Worm (Caenorhabditis elegans) whole organism, L2 larva: ENCODE data around the gene fbxa-113.

Experiments
- F13H6.1 ChIP-seq: sonication (generic microtip); optimal IDR thresholded peaks from 2 replicates; lab custom pipeline; 2016; ENCODE audit warnings: missing genetic modification characterization, missing compliant biosample characterization
- R02D3.7 ChIP-seq: fragments of 150-350 bp; optimal IDR thresholded peaks from 2 replicates; lab custom pipeline; 2014; ENCODE audit warnings: missing biosample characterization, missing genetic modification characterization
- ZK546.5 ChIP-seq: sonication (generic microtip); optimal IDR thresholded peaks from 2 replicates; lab custom pipeline; 2017; ENCODE audit warnings: missing biosample characterization, missing genetic modification characterization
- alr-1 ChIP-seq: fragments of 150-350 bp; optimal IDR thresholded peaks from 2 replicates; lab custom pipeline; 2014; ENCODE audit warnings: missing biosample characterization, missing genetic modification characterization
- ama-1 ChIP-seq: fragments of 150-350 bp; optimal IDR thresholded peaks from 2 replicates; lab custom pipeline; 2018; ENCODE audit warnings: inconsistent platforms
- blmp-1 ChIP-seq: sonication (generic microtip); optimal IDR thresholded peaks from 2 replicates; lab custom pipeline; 2017; ENCODE audit warnings: missing genetic modification characterization, mild to moderate bottlenecking, missing compliant biosample characterization, antibody characterized with exemption, moderate library complexity; ENCODE audit not compliant: insufficient read depth
- ceh-16 ChIP-seq: fragments of 150-350 bp; optimal IDR thresholded peaks from 2 replicates; lab custom pipeline; 2014; ENCODE audit warnings: missing biosample characterization, missing genetic modification characterization
- ceh-82 ChIP-seq: fragments of 150-350 bp; optimal IDR thresholded peaks from 2 replicates; lab custom pipeline; 2014; ENCODE audit warnings: missing biosample characterization, missing genetic modification characterization
- crh-2 ChIP-seq: sonication (generic microtip); optimal IDR thresholded peaks from 2 replicates; lab custom pipeline; 2017; ENCODE audit warnings: missing biosample characterization, missing genetic modification characterization
- dmd-4 ChIP-seq: sonication (generic microtip); optimal IDR thresholded peaks from 2 replicates; lab custom pipeline; 2017; ENCODE audit warnings: missing biosample characterization, missing genetic modification characterization
- egl-27 ChIP-seq: sonication (generic microtip); optimal IDR thresholded peaks from 3 replicates; lab custom pipeline; 2017; ENCODE audit warnings: missing biosample characterization, missing genetic modification reagents, missing genetic modification characterization
- elt-1 ChIP-seq: fragments of 150-350 bp; optimal IDR thresholded peaks from 2 replicates; lab custom pipeline; 2014; ENCODE audit warnings: missing biosample characterization, missing genetic modification characterization
- gmeb-1 ChIP-seq: fragments of 150-350 bp; optimal IDR thresholded peaks from 2 replicates; lab custom pipeline; 2014; ENCODE audit warnings: missing biosample characterization, missing genetic modification characterization
- lin-11 ChIP-seq: fragments of 150-350 bp; sonication (generic microtip); optimal IDR thresholded peaks from 2 replicates; lab custom pipeline; 2014; ENCODE audit warnings: missing biosample characterization, missing genetic modification characterization, inconsistent platforms, mixed read lengths
- lin-13 ChIP-seq: fragments of 150-350 bp; optimal IDR thresholded peaks from 2 replicates; lab custom pipeline; 2014; ENCODE audit warnings: missing biosample characterization, missing genetic modification reagents, missing genetic modification characterization
- lin-39 ChIP-seq: fragments of 150-350 bp; optimal IDR thresholded peaks from 2 replicates; lab custom pipeline; 2014; ENCODE audit warnings: missing biosample characterization, missing genetic modification reagents, missing genetic modification characterization
- mab-5 ChIP-seq: fragments of 150-350 bp; optimal IDR thresholded peaks from 2 replicates; lab custom pipeline; 2014; ENCODE audit warnings: missing biosample characterization, missing genetic modification characterization
- mbf-1 ChIP-seq: sonication (generic microtip); optimal IDR thresholded peaks from 2 replicates; lab custom pipeline; 2017; ENCODE audit warnings: missing biosample characterization, missing genetic modification characterization
- nhr-10 ChIP-seq: sonication (generic microtip); optimal IDR thresholded peaks from 2 replicates; lab custom pipeline; 2017; ENCODE audit warnings: missing biosample characterization, missing genetic modification characterization
- nhr-11 ChIP-seq: fragments of 150-350 bp; optimal IDR thresholded peaks from 2 replicates; lab custom pipeline; 2014; ENCODE audit warnings: missing biosample characterization, missing genetic modification characterization
- nhr-129 ChIP-seq: fragments of 150-350 bp; optimal IDR thresholded peaks from 2 replicates; lab custom pipeline; 2014; ENCODE audit warnings: missing biosample characterization, missing genetic modification characterization
- nhr-21 ChIP-seq: fragments of 150-350 bp; optimal IDR thresholded peaks from 2 replicates; lab custom pipeline; 2014; ENCODE audit warnings: missing biosample characterization, missing genetic modification characterization
- nhr-23 ChIP-seq: fragments of 150-350 bp; optimal IDR thresholded peaks from 2 replicates; lab custom pipeline; 2014; ENCODE audit warnings: missing biosample characterization, missing genetic modification reagents, missing genetic modification characterization
- nhr-237 ChIP-seq: fragments of 150-350 bp; optimal IDR thresholded peaks from 2 replicates; lab custom pipeline; 2014; ENCODE audit warnings: missing biosample characterization, missing genetic modification characterization
- nhr-77 ChIP-seq: fragments of 150-350 bp; optimal IDR thresholded peaks from 2 replicates; lab custom pipeline; 2014; ENCODE audit warnings: missing biosample characterization, missing genetic modification characterization
- peb-1 ChIP-seq: fragments of 150-350 bp; optimal IDR thresholded peaks from 2 replicates; lab custom pipeline; 2014; ENCODE audit warnings: missing biosample characterization, missing genetic modification characterization
- skn-1 ChIP-seq: sonication (generic microtip); optimal IDR thresholded peaks from 2 replicates; lab custom pipeline; 2017; ENCODE audit warnings: missing biosample characterization, missing genetic modification characterization
- sma-3 ChIP-seq: sonication (generic microtip); optimal IDR thresholded peaks from 2 replicates; lab custom pipeline; 2016; ENCODE audit warnings: missing genetic modification reagents, missing genetic modification characterization, missing compliant biosample characterization
- unc-39 ChIP-seq: fragments of 150-350 bp; optimal IDR thresholded peaks from 2 replicates; lab custom pipeline; 2014; ENCODE audit warnings: missing biosample characterization, missing genetic modification characterization
- unc-55 ChIP-seq: fragments of 150-350 bp; sonication (generic microtip); optimal IDR thresholded peaks from 3 replicates; lab custom pipeline; 2014; ENCODE audit warnings: missing biosample characterization, missing genetic modification reagents, missing genetic modification characterization
- unc-62 ChIP-seq: fragments of 150-350 bp; optimal IDR thresholded peaks from 2 replicates; lab custom pipeline; 2014; ENCODE audit warnings: missing biosample characterization, missing genetic modification reagents, missing genetic modification characterization
- zag-1 ChIP-seq: fragments of 150-350 bp; optimal IDR thresholded peaks from 2 replicates; lab custom pipeline; 2014; ENCODE audit warnings: missing biosample characterization, missing genetic modification characterization
- ztf-1 ChIP-seq: fragments of 200-800 bp; sonication (Bioruptor generic); conservative IDR thresholded peaks from 2 replicates; pipeline ENCODE4 v1.3.6; 2022; ENCODE audit warnings: missing genetic modification characterization, missing compliant biosample characterization
- ztf-4 ChIP-seq: fragments of 150-350 bp; optimal IDR thresholded peaks from 2 replicates; lab custom pipeline; 2014; ENCODE audit warnings: missing biosample characterization, missing genetic modification characterization

Gene fbxa-113

DNA sequence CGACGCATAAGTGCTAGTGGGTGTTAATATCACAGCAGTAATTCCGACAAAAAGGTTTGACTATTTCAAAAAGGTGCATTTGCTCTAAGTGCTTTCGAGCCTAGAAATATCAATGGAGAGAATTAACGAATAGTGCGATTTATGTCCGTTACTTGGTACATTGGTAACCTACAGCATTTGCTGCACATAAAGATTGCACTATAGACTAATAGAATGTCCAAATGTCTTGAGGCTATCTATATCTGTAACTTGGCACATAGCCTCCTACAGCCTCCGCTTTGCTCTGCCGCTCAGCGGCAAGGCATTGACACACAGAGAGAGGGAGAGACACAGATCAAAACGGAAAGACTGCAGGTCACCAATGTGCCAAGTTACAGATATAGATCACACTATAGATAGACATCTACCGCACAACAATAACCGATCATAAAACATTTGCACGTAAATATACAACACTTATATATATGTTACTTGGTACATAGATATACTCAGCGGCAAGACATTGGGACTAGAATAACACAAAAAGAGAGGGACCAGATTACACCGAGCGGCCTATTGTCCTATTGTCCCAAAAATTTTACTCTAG is 7.6 kb upstream of the fbxa-113 start, which contains the start of the genes srh-217 and Y113G7B.28:
Gene srh-217, minus strand, starts transcription at position 101 of the 586 bp plus-strand sequence.
Gene Y113G7B.28, plus strand, starts transcription at position 536 of the 586 bp plus-strand sequence.
- TF ChIP-seq nhr-129 (tag; lab: Kevin White, UChicago) (no peak), nhr-10 (tag; lab: Kevin White, UChicago) (no peak), ceh-16 (no peak), nhr-237 (tag; lab: Kevin White, UChicago) (no peak)

DNA sequence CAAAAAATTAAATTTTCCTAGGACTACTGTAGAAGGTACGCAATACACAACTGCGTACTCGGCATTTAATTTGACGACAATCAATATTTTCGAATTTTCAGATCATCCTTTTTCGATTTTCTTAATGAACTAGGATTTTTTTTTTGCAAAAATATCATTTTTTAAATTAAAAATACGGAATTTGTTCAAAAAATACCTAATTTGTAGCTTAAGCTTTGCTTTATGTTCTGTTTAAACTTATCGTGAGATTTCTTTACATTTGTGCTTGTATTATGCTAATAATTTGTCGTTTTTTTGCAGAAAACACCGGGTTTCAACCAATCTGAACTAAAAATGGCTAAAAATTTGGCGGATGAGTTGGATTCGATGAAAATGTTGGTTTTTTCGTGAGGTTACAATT is 6.5 kb upstream of the fbxa-113 start, which contains the start of gene ftr-1:
Gene ftr-1, plus strand, starts transcription at position 301 of the 400 bp plus-strand sequence.
- no peak for TF ChIP-seq dmd-4
- no peak for TF ChIP-seq mab-5 (tag; lab: Kevin White, UChicago)
- no peak for TF ChIP-seq ZK546.5 (tag; lab: Kevin White, UChicago)
- TF ChIP-seq nhr-10 (tag; lab: Kevin White, UChicago): no peak
- TF ChIP-seq egl-27 (tag; lab: Kevin White, UChicago): no peak
- no peak for TF ChIP-seq ceh-82
- TF ChIP-seq peb-1: no peak
- TF ChIP-seq unc-55 (GFP tag; lab: Kevin White, UChicago): no peak
- no peak for TF ChIP-seq nhr-21 (tag; lab: Kevin White, UChicago)
- TF ChIP-seq ztf-1 (GFP tag; lab: Robert Waterston, UW): no peak
- TF ChIP-seq unc-62 (GFP tag; lab: Kevin White, UChicago): no peak
- TF ChIP-seq nhr-77 (tag; lab: Kevin White, UChicago): no peak
- TF ChIP-seq nhr-11: no peak
- no peak for TF ChIP-seq crh-2
- no peak for TF ChIP-seq ztf-4 (tag; lab: Kevin White, UChicago)
- TF ChIP-seq sma-3: no peak

DNA sequence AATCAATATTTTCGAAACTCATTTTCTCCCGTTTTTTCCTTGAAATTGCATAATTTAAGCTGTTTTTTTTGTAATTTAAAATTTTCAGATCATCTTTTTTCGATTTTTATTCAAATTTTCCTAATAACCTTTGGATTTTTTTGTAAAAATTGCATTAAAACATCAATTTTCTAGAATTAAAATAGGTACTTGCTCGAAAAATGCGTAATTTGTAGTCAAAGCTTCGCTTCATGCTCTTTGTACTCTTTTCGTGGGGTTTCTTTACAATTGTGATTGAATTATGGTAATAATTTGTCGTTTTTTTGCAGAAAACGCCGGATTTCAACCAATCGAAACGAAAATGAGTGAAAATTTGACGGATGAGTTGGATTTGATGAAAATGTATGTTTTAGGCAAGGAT is 4.2 kb upstream of the fbxa-113 start, which contains the start of gene fog-2:
Gene fog-2, plus strand, starts transcription at position 301 of the 400 bp plus-strand sequence.
- TF ChIP-seq mbf-1 (tag; lab: Kevin White, UChicago) (no peak), lin-13 (GFP tag; lab: Kevin White, UChicago) (no peak), crh-2 (no peak), lin-39 (tag; lab: Kevin White, UChicago) (no peak), nhr-77 (tag; lab: Kevin White, UChicago) (no peak), dmd-4 (no peak), skn-1 (tag; lab: Kevin White, UChicago) (no peak), unc-39 (no peak), unc-55 (GFP tag; lab: Kevin White, UChicago) (no peak), nhr-23 (tag; lab: Kevin White, UChicago) (no peak), ztf-1 (GFP tag; lab: Robert Waterston, UW) (no peak)

DNA sequence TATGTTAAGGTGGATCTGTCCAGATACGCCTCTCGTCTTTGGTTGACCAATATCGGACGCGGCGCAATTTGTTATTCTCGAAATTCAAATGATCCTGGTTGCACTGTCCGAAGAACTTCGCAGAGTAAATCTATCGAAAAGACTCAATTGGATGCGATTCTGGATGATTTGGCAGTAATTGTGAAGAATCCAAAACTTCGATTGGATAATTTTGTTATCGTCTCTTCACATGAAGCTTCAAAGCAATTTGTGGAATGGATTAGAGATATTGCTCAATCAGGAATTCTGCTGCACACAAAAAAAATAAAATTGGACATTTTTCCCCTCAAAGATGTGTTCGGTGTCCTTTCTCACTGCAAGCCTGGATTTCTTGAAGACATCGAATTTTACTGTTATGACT is 3.5 kb upstream of the fbxa-113 start:
- TF ChIP-seq lin-39 (tag; lab: Kevin White, UChicago): no peak
- no peak for TF ChIP-seq mbf-1 (tag; lab: Kevin White, UChicago)
- TF ChIP-seq nhr-21 (tag; lab: Kevin White, UChicago): no peak
- no peak for TF ChIP-seq unc-39
- no peak for TF ChIP-seq zag-1 (tag; lab: Kevin White, UChicago)
- no peak for TF ChIP-seq alr-1 (tag; lab: Kevin White, UChicago)
- TF ChIP-seq, all 48 proteins: peak for 0

DNA sequence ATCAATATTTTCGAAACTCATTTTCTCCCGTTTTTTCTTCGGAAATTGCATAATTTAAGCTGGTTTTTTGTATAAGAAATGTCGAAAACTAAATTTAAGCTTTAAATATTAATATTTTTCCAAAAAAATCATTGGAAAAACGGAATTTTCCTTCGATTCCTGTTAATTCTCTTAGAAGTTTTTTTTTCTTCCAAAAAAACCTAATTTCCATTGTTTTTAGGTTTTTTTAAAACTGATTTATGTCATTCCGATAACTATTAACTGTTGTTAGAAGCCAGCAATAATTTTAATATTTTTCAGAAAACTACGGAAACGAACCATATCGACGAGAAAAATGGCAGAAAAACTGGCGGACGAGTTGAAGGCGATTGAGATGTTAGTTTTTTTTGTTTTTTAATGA is 1.9 kb upstream of the fbxa-113 start, which contains the start of gene fbxa-114:
Gene fbxa-114, plus strand, starts transcription at position 301 of the 400 bp plus-strand sequence.
- no peak for TF ChIP-seq unc-39
- no peak for TF ChIP-seq ama-1
- TF ChIP-seq lin-13 (GFP tag; lab: Kevin White, UChicago): no peak
- no peak for TF ChIP-seq elt-1 (tag; lab: Kevin White, UChicago)
- no peak for TF ChIP-seq R02D3.7 (tag; lab: Kevin White, UChicago)
- no peak for TF ChIP-seq egl-27 (tag; lab: Kevin White, UChicago)
- no peak for TF ChIP-seq ztf-1 (GFP tag; lab: Robert Waterston, UW)
- TF ChIP-seq nhr-77 (tag; lab: Kevin White, UChicago): no peak
- no peak for TF ChIP-seq gmeb-1 (tag; lab: Kevin White, UChicago)

DNA sequence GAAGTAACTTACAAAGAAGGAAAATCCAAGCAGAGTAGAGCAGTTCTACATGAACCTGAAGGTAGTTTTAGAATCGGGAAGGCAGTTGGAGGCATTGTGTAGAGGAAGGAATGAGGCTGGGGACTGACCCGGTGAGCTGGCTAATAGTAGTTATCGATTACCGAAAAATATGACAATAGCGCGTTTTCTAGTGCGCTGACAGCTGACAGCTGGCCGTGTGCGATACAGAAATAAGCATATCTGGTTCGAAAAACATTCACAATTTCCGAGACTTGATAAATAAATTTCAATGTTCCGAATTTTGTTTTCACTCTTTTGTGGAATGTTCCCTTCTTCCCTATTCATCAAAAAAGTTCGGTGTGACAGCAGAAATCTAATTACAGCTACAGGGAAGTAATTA is 2.9 kb downstream of the fbxa-113 start, which contains the start of the genes fbxb-59 and srbc-34:
Gene fbxb-59, minus strand, starts transcription at position 101 of the 400 bp plus-strand sequence.
Gene srbc-34, plus strand, starts transcription at position 233 of the 400 bp plus-strand sequence.
- TF ChIP-seq lin-11 (tag; lab: Kevin White, UChicago) (no peak), mbf-1 (tag; lab: Kevin White, UChicago) (no peak), elt-1 (tag; lab: Kevin White, UChicago) (no peak), mab-5 (tag; lab: Kevin White, UChicago) (no peak), unc-62 (GFP tag; lab: Kevin White, UChicago) (no peak), unc-39 (no peak), F13H6.1 (tag; lab: Kevin White, UChicago) (no peak), ceh-82 (no peak), blmp-1 (tag; lab: Kevin White, UChicago) (no peak)
- TF ChIP-seq, all 48 proteins: peak for 0
